Fruit fly (Drosophila melanogaster) Kc167 (cell line): ENCODE measurements around the gene CG15020.

Experiments used
- Myc ChIP-seq: fragments of >200 bp; optimal IDR thresholded peaks from 2 replicates; lab custom pipeline; 2017; ENCODE audit warnings: missing external identifiers
- Sin3A ChIP-seq: fragments of >200 bp; optimal IDR thresholded peaks from 2 replicates; lab custom pipeline; 2018; ENCODE audit warnings: missing external identifiers
- h ChIP-seq: fragments of >200 bp; optimal IDR thresholded peaks from 3 replicates; lab custom pipeline; 2018; ENCODE audit warnings: missing external identifiers
- insv ChIP-seq: fragments of >200 bp; optimal IDR thresholded peaks from 3 replicates; lab custom pipeline; 2018; ENCODE audit warnings: missing external identifiers
- psq ChIP-seq: fragments of >200 bp; optimal IDR thresholded peaks from 2 replicates; lab custom pipeline; 2017; ENCODE audit warnings: missing external identifiers
- ttk ChIP-seq: sonication (Bioruptor generic); optimal IDR thresholded peaks from 2 replicates; lab custom pipeline; 2017; ENCODE audit warnings: missing external identifiers

dm6 chr3L:4403180-4403769 lies 18.2 kb upstream of the CG15020 start, which contains the start of gene Syx17:
- no peak for TF ChIP-seq h
- TF ChIP-seq psq (lab: Kevin White, UChicago): no peak
- TF ChIP-seq Sin3A (lab: Kevin White, UChicago): no peak
- no peak for TF ChIP-seq ttk
- TF ChIP-seq Myc (lab: Kevin White, UChicago): no peak
- no peak for TF ChIP-seq insv (lab: Kevin White, UChicago)
